Fruit fly (Drosophila melanogaster) whole organism, prepupa: ENCODE measurements around the gene ND-51.

Experiments used
- Blimp-1 ChIP-seq: fragments of 200-800 bp; sonication (Bioruptor generic); optimal IDR thresholded peaks from 3 replicates; lab custom pipeline; 2017; ENCODE audit warnings: missing biosample characterization, missing genetic modification characterization, mild to moderate bottlenecking, moderate library complexity, missing genetic modification reagents
- CG10631 ChIP-seq: fragments of 200-800 bp; sonication (Bioruptor generic); optimal IDR thresholded peaks from 2 replicates; lab custom pipeline; 2016; ENCODE audit warnings: missing biosample characterization, missing genetic modification characterization
- CG10669 ChIP-seq: fragments of 200-800 bp; sonication (Bioruptor generic); optimal IDR thresholded peaks from 3 replicates; lab custom pipeline; 2018; ENCODE audit warnings: missing biosample characterization, mild to moderate bottlenecking, missing genetic modification characterization, moderate library complexity
- CG11294 ChIP-seq: fragments of 200-800 bp; sonication (Bioruptor generic); IDR thresholded peaks from 2 replicates; pipeline ENCODE4 v1.3.6; 2022; ENCODE audit warnings: missing biosample characterization, missing genetic modification characterization
- CG11762 ChIP-seq: fragments of 200-800 bp; sonication (Bioruptor generic); optimal IDR thresholded peaks from 3 replicates; lab custom pipeline; 2016; ENCODE audit warnings: missing biosample characterization, missing genetic modification characterization; ENCODE audit not compliant: insufficient read depth
- CG11902 ChIP-seq: fragments of 200-800 bp; sonication (Bioruptor generic); optimal IDR thresholded peaks from 3 replicates; lab custom pipeline; 2016; ENCODE audit warnings: missing biosample characterization, missing genetic modification characterization
- CG16779 ChIP-seq: fragments of 200-800 bp; sonication (Bioruptor generic); optimal IDR thresholded peaks from 3 replicates; lab custom pipeline; 2017; ENCODE audit warnings: missing biosample characterization, mild to moderate bottlenecking, missing genetic modification characterization
- CG3032 ChIP-seq: fragments of 200-800 bp; optimal IDR thresholded peaks from 2 replicates; lab custom pipeline; 2019; ENCODE audit warnings: missing biosample characterization, mild to moderate bottlenecking, missing genetic modification characterization, moderate library complexity
- CG31627 ChIP-seq: fragments of 200-800 bp; sonication (Bioruptor generic); optimal IDR thresholded peaks from 3 replicates; lab custom pipeline; 2016; ENCODE audit warnings: missing biosample characterization, missing genetic modification characterization
- CG32006 ChIP-seq: fragments of 200-800 bp; sonication (Bioruptor generic); optimal IDR thresholded peaks from 3 replicates; lab custom pipeline; 2017; ENCODE audit warnings: missing biosample characterization, mild to moderate bottlenecking, missing genetic modification characterization
- CG34406 ChIP-seq: fragments of 200-800 bp; sonication (Bioruptor generic); optimal IDR thresholded peaks from 3 replicates; lab custom pipeline; 2016; ENCODE audit warnings: missing biosample characterization, missing genetic modification characterization
- CG3919 ChIP-seq: fragments of 200-800 bp; sonication (Bioruptor generic); optimal IDR thresholded peaks from 3 replicates; lab custom pipeline; 2016; ENCODE audit warnings: missing biosample characterization, missing genetic modification characterization
- CG6792 ChIP-seq: fragments of 200-800 bp; sonication (Bioruptor generic); optimal IDR thresholded peaks from 3 replicates; lab custom pipeline; 2016; ENCODE audit warnings: missing biosample characterization, missing genetic modification characterization
- CG6808 ChIP-seq: fragments of 200-800 bp; sonication (Bioruptor generic); optimal IDR thresholded peaks from 3 replicates; lab custom pipeline; 2017; ENCODE audit warnings: missing biosample characterization, missing genetic modification characterization, mild to moderate bottlenecking, moderate library complexity, missing genetic modification reagents
- CG6854 ChIP-seq: fragments of 200-800 bp; sonication (Bioruptor generic); optimal IDR thresholded peaks from 2 replicates; lab custom pipeline; 2017; ENCODE audit warnings: missing biosample characterization, mild to moderate bottlenecking, missing genetic modification characterization
- CG7368 ChIP-seq: fragments of 200-800 bp; sonication (Bioruptor generic); optimal IDR thresholded peaks from 3 replicates; lab custom pipeline; 2016; ENCODE audit warnings: missing biosample characterization, missing genetic modification characterization
- CG8319 ChIP-seq: fragments of 200-800 bp; sonication (Bioruptor generic); optimal IDR thresholded peaks from 3 replicates; lab custom pipeline; 2016; ENCODE audit warnings: missing biosample characterization, missing genetic modification characterization
- Eip78C ChIP-seq: fragments of 200-800 bp; sonication (Bioruptor generic); peaks from one replicate; lab custom pipeline; 2016; ENCODE audit warnings: missing biosample characterization, missing genetic modification characterization
- Ets96B ChIP-seq: fragments of 200-800 bp; optimal IDR thresholded peaks from 2 replicates; lab custom pipeline; 2019; ENCODE audit warnings: missing biosample characterization, mild to moderate bottlenecking, missing genetic modification characterization, moderate library complexity
- Hr39 ChIP-seq: fragments of 200-800 bp; sonication (Bioruptor generic); optimal IDR thresholded peaks from 2 replicates; lab custom pipeline; 2016; ENCODE audit warnings: missing biosample characterization, missing genetic modification characterization
- Lpt ChIP-seq: fragments of 200-800 bp; sonication (Bioruptor generic); optimal IDR thresholded peaks from 3 replicates; lab custom pipeline; 2016; ENCODE audit warnings: missing biosample characterization, missing genetic modification characterization
- Met ChIP-seq: fragments of 200-800 bp; sonication (Bioruptor generic); optimal IDR thresholded peaks from 3 replicates; lab custom pipeline; 2016; ENCODE audit warnings: missing biosample characterization, missing genetic modification characterization
- Sox102F ChIP-seq: fragments of 200-800 bp; sonication (Bioruptor generic); optimal IDR thresholded peaks from 2 replicates; lab custom pipeline; 2016; ENCODE audit warnings: missing biosample characterization, mild to moderate bottlenecking, missing genetic modification characterization
- Sox15 ChIP-seq: fragments of 200-800 bp; sonication (Bioruptor generic); optimal IDR thresholded peaks from 3 replicates; lab custom pipeline; 2016; ENCODE audit warnings: missing biosample characterization, missing genetic modification characterization
- achi ChIP-seq: fragments of 200-800 bp; sonication (Bioruptor generic); optimal IDR thresholded peaks from 3 replicates; lab custom pipeline; 2016; ENCODE audit warnings: missing biosample characterization, missing genetic modification characterization
- acj6 ChIP-seq: fragments of 200-800 bp; sonication (Bioruptor generic); optimal IDR thresholded peaks from 3 replicates; lab custom pipeline; 2016; ENCODE audit warnings: missing biosample characterization, missing genetic modification characterization
- dac ChIP-seq: fragments of 200-800 bp; sonication (Bioruptor generic); optimal IDR thresholded peaks from 2 replicates; lab custom pipeline; 2017; ENCODE audit warnings: missing biosample characterization, mild to moderate bottlenecking, missing genetic modification characterization
- eg ChIP-seq: fragments of 200-800 bp; sonication (Bioruptor generic); IDR thresholded peaks from 3 replicates; pipeline ENCODE4 v1.3.6; 2022; ENCODE audit warnings: missing biosample characterization, missing genetic modification characterization
- fd59A ChIP-seq: fragments of 200-800 bp; sonication (Bioruptor generic); optimal IDR thresholded peaks from 2 replicates; lab custom pipeline; 2017; ENCODE audit warnings: missing biosample characterization, mild to moderate bottlenecking, missing genetic modification characterization, missing genetic modification reagents
- fd85E ChIP-seq: fragments of 200-800 bp; sonication (Bioruptor generic); optimal IDR thresholded peaks from 3 replicates; lab custom pipeline; 2016; ENCODE audit warnings: missing biosample characterization, missing genetic modification characterization
- lz ChIP-seq: fragments of 200-800 bp; sonication (Bioruptor generic); optimal IDR thresholded peaks from 3 replicates; lab custom pipeline; 2016; ENCODE audit warnings: missing biosample characterization, missing genetic modification characterization
- pdm3 ChIP-seq: fragments of 200-800 bp; sonication (Bioruptor generic); optimal IDR thresholded peaks from 3 replicates; lab custom pipeline; 2016; ENCODE audit warnings: missing biosample characterization, missing genetic modification characterization
- salr ChIP-seq, 2 experiments: fragments of 200-800 bp; sonication (Bioruptor generic); optimal IDR thresholded peaks; 3 replicates each; lab custom pipeline; 2016 to 2018; ENCODE audit warnings: missing biosample characterization in 2 of 2, missing genetic modification characterization in 2 of 2, mild to moderate bottlenecking in 1 of 2
- spab ChIP-seq: fragments of 200-800 bp; sonication (Bioruptor generic); optimal IDR thresholded peaks from 2 replicates; lab custom pipeline; 2017; ENCODE audit warnings: missing biosample characterization, mild to moderate bottlenecking, missing genetic modification characterization, missing genetic modification reagents
- ss ChIP-seq, 2 experiments: fragments of 200-800 bp; sonication (Bioruptor generic); optimal IDR thresholded peaks; 2 replicates in 1 of 2; 3 replicates in 1 of 2; lab custom pipeline; 2017 to 2018; ENCODE audit warnings: mild to moderate bottlenecking in 2 of 2, missing biosample characterization in 2 of 2, missing genetic modification characterization in 2 of 2, moderate library complexity in 1 of 2
- svp ChIP-seq: fragments of 200-800 bp; sonication (Bioruptor generic); peaks from one replicate; lab custom pipeline; 2016; ENCODE audit warnings: missing biosample characterization, missing genetic modification characterization
- topi ChIP-seq: fragments of 200-800 bp; sonication (Bioruptor generic); optimal IDR thresholded peaks from 3 replicates; lab custom pipeline; 2016; ENCODE audit warnings: missing biosample characterization, missing genetic modification characterization

Gene ND-51

dm6 chr2L:6098479-6099269 is 36.1 kb upstream of the ND-51 start, which contains the start of gene CG9175 (continued):
- TF ChIP-seq Lpt (no peak), CG10631 (GFP tag; lab: Kevin White, UChicago) (no peak), CG11762 (GFP tag; lab: Kevin White, UChicago) (no peak)
- TF ChIP-seq, all 60 proteins: peak for 7

- TF ChIP-seq CG6854, result no peak
- TF ChIP-seq Ets96B (tag; lab: Kevin White, UChicago), result no peak
- TF ChIP-seq CG7368 (GFP tag; lab: Kevin White, UChicago), result no peak
- TF ChIP-seq achi (GFP tag; lab: Kevin White, UChicago), result no peak
- TF ChIP-seq fd85E (GFP tag; lab: Kevin White, UChicago), result no peak
- no peak for TF ChIP-seq topi (GFP tag; lab: Kevin White, UChicago)
- TF ChIP-seq fd59A (GFP tag; lab: Kevin White, UChicago), result no peak
- TF ChIP-seq CG16779, result no peak
- no peak for TF ChIP-seq CG10631 (GFP tag; lab: Kevin White, UChicago)
Observed at dm6 chr2L:6092300-6092699, 29.7 kb upstream of the ND-51 start.

dm6 chr2L:6090786-6091716 is 28.5 kb upstream of the ND-51 start, which contains the start of gene CG45075:
Gene CG45075 (plus strand): TSS chr2L:6091412.
- TF ChIP-seq CG31627 (GFP tag; lab: Kevin White, UChicago) (no peak), CG8319 (GFP tag; lab: Kevin White, UChicago) (no peak), Eip78C (GFP tag; lab: Kevin White, UChicago) (no peak), acj6 (GFP tag; lab: Kevin White, UChicago) (no peak), lz (GFP tag; lab: Kevin White, UChicago) (no peak), CG3032 (tag; lab: Kevin White, UChicago) (no peak), dac (GFP tag; lab: Kevin White, UChicago) (no peak), eg (GFP tag; lab: Robert Waterston, UW) (no peak), spab (GFP tag; lab: Kevin White, UChicago) (no peak), Hr39 (no peak), Ets96B (tag; lab: Kevin White, UChicago) (no peak), salr (GFP tag; optimal IDR thresholded peaks at IDR 0.05; lab: Kevin White, UChicago) (no peak), Sox15 (no peak), Lpt (no peak), Sox102F (GFP tag; lab: Kevin White, UChicago) (no peak), pdm3 (GFP tag; lab: Kevin White, UChicago) (no peak), fd59A (GFP tag; lab: Kevin White, UChicago) (no peak), CG3919 (GFP tag; lab: Kevin White, UChicago) (no peak)

dm6 chr2L:6090365-6090764 is 27.8 kb upstream of the ND-51 start:
- TF ChIP-seq dac (GFP tag; lab: Kevin White, UChicago) (no peak), ss (GFP tag; optimal IDR thresholded peaks at IDR 0.05; lab: Kevin White, UChicago) (no peak), spab (GFP tag; lab: Kevin White, UChicago) (no peak), CG11294 (GFP tag; lab: Robert Waterston, UW) (no peak), CG34406 (no peak), CG32006 (GFP tag; lab: Kevin White, UChicago) (no peak), Blimp-1 (GFP tag; lab: Kevin White, UChicago) (no peak), topi (GFP tag; lab: Kevin White, UChicago) (no peak), CG10669 (GFP tag; lab: Kevin White, UChicago) (no peak), lz (GFP tag; lab: Kevin White, UChicago) (no peak), CG3032 (tag; lab: Kevin White, UChicago) (no peak), CG6808 (GFP tag; lab: Kevin White, UChicago) (no peak), Sox15 (no peak), CG6792 (GFP tag; lab: Kevin White, UChicago) (no peak), Eip78C (GFP tag; lab: Kevin White, UChicago) (no peak), svp (no peak), Met (GFP tag; lab: Kevin White, UChicago) (no peak), CG11902 (no peak), acj6 (GFP tag; lab: Kevin White, UChicago) (no peak), CG16779 (no peak)
